Fruit fly (Drosophila melanogaster): ENCODE results near the gene tgo.

tgo gene

dm6 chr3R:9049091-9049981 lies 29.5 kb upstream of the tgo start:
- TF ChIP-seq Hr39 (GFP tag; optimal IDR thresholded peaks at IDR 0.05) (peak; percentile 1), pdm3 (GFP tag; optimal IDR thresholded peaks at IDR 0.05) (peak; percentile 30), CG10631 (GFP tag; optimal IDR thresholded peaks at IDR 0.05) (peak; percentile 7), dsx (GFP tag; optimal IDR thresholded peaks at IDR 0.05; ENCODE audit: poor library complexity, severe bottlenecking) (peak; percentile 36), Gug (GFP tag; IDR thresholded peaks at IDR 0.05) (no peak), esn (GFP tag; optimal IDR thresholded peaks at IDR 0.05) (peak; percentile 7), achi (GFP tag; optimal IDR thresholded peaks at IDR 0.05) (no peak), svp (GFP tag) (peak; percentile 85), CG11902 (GFP tag; optimal IDR thresholded peaks at IDR 0.05) (no peak), Eip78C (GFP tag) (peak; percentile 71)

- TF ChIP-seq CG10669 (GFP tag; optimal IDR thresholded peaks at IDR 0.05) (peak; percentile 21), CG6808 (GFP tag; optimal IDR thresholded peaks at IDR 0.05) (peak; percentile 14), svp (GFP tag) (peak; percentile 72), CG1621 (tag; optimal IDR thresholded peaks at IDR 0.05) (peak; percentile 59), Eip78C (GFP tag) (peak; percentile 50), vri (GFP tag; optimal IDR thresholded peaks at IDR 0.05) (peak; percentile 75), CG6163 (GFP tag; IDR thresholded peaks at IDR 0.05) (no peak), CG6854 (GFP tag; optimal IDR thresholded peaks at IDR 0.05) (peak; percentile 8), acj6 (GFP tag; optimal IDR thresholded peaks at IDR 0.05) (no peak), fkh (GFP tag; optimal IDR thresholded peaks at IDR 0.05) (peak; percentile 53)
These were observed 28.7 kb upstream of the tgo start, which contains the start of gene Mst85C for dm6 chr3R:9048466-9049072. Gene Mst85C (plus strand): TSS chr3R:9048645.

DNA sequence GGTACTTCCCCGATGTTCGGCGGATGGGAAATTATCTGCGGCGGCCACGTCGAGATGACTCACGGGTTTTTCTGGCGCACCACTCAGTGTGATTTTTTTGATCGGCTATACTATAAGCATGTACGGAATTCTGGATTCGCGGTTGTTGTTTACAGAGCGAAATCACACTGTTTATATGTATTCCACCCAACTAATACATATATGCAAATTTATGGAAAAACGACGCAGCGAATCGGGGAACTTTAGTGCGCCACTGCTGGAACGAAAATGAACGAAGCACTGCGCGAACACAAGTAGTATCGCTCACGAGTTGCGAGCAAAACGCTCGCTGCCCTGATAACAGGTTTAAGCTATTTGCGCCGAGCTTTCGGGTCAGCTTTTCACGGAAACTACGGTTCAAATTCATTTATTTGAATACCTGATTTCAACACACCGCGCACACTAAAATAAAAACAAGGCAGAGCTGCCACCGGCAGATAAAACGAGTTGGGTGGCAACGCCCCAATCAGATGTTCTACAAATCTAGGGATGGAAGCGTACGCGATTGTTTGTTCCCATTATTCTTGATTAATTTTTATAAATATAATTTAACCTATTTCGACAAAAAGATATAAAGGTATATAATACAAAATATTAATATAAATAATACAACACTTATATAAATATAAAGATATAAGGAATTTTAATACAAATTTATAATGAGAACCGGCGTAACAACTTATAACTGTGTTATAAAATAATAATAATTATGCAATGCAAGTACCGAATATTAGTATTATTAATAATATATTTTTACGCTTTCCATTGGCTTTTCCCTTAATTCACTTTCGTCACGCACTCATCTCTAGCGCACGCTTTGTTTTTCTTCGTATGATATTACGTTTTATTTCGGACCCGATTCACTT lies 28.0 kb upstream of the tgo start, which contains the start of gene Rel:
Gene Rel, minus strand, starts transcription at position 417 of the 905 bp plus-strand sequence.
- TF ChIP-seq CG6163 (GFP tag; IDR thresholded peaks at IDR 0.05): no peak
- TF ChIP-seq CG3032 (tag; optimal IDR thresholded peaks at IDR 0.05): peak; percentile 81
- no peak for TF ChIP-seq CG6276 (GFP tag; optimal IDR thresholded peaks at IDR 0.05)
- TF ChIP-seq Ets96B (tag; optimal IDR thresholded peaks at IDR 0.05): peak; percentile 70
- no peak for TF ChIP-seq CG11294 (GFP tag; IDR thresholded peaks at IDR 0.05)
- TF ChIP-seq fd85E (GFP tag; optimal IDR thresholded peaks at IDR 0.05): no peak
- TF ChIP-seq CG11762 (GFP tag; optimal IDR thresholded peaks at IDR 0.05; ENCODE audit: insufficient read depth): peak; percentile 63
- TF ChIP-seq Ets21C (GFP tag; optimal IDR thresholded peaks at IDR 0.05): no peak
- TF ChIP-seq CG32006 (GFP tag; optimal IDR thresholded peaks at IDR 0.05): peak; percentile 72
- no peak for TF ChIP-seq CG8319 (GFP tag; optimal IDR thresholded peaks at IDR 0.05)
- TF ChIP-seq CG15336 (GFP tag; IDR thresholded peaks at IDR 0.05): no peak
- TF ChIP-seq Smox (GFP tag; optimal IDR thresholded peaks at IDR 0.05): peak; percentile 15
- TF ChIP-seq Hr38 (GFP tag; optimal IDR thresholded peaks at IDR 0.05): no peak
- no peak for TF ChIP-seq CG10669 (GFP tag; optimal IDR thresholded peaks at IDR 0.05)
- peak; percentile 90 for TF ChIP-seq svp (GFP tag)
- TF ChIP-seq CG6792 (GFP tag; optimal IDR thresholded peaks at IDR 0.05): peak; percentile 28
- TF ChIP-seq CG11902 (GFP tag; optimal IDR thresholded peaks at IDR 0.05): no peak
- TF ChIP-seq CG10631 (GFP tag; optimal IDR thresholded peaks at IDR 0.05): peak; percentile 71
- TF ChIP-seq CG16779 (tag; optimal IDR thresholded peaks at IDR 0.05): peak; percentile 67
- peak; percentile 23 for TF ChIP-seq Met (GFP tag; optimal IDR thresholded peaks at IDR 0.05)
- TF ChIP-seq eg (GFP tag; IDR thresholded peaks at IDR 0.05): no peak
- TF ChIP-seq net (GFP tag; optimal IDR thresholded peaks at IDR 0.05): no peak
- no peak for TF ChIP-seq CG8119 (GFP tag; IDR thresholded peaks at IDR 0.05)
- peak; percentile 17 to 21 for TF ChIP-seq ss (GFP tag; optimal IDR thresholded peaks at IDR 0.05)
- no peak for TF ChIP-seq Sox15 (GFP tag; optimal IDR thresholded peaks at IDR 0.05)
- TF ChIP-seq CG4318 (GFP tag; optimal IDR thresholded peaks at IDR 0.05): no peak
- TF ChIP-seq CG8632 (GFP tag; optimal IDR thresholded peaks at IDR 0.05): peak; percentile 62
- peak; percentile 85 for TF ChIP-seq vri (GFP tag; optimal IDR thresholded peaks at IDR 0.05)
- peak; percentile 57 for TF ChIP-seq acj6 (GFP tag; optimal IDR thresholded peaks at IDR 0.05)
- peak; percentile 5 for TF ChIP-seq CG31627 (GFP tag; optimal IDR thresholded peaks at IDR 0.05)
- TF ChIP-seq CG1621 (tag; optimal IDR thresholded peaks at IDR 0.05): peak; percentile 67
- no peak for TF ChIP-seq salr (GFP tag; optimal IDR thresholded peaks at IDR 0.05)

All from whole organism, prepupa.